Worm (Caenorhabditis elegans) whole organism, L4/young adult: ENCODE measurements around the gene irg-4.

Source experiments
- W03F9.2 ChIP-seq: fragments of 150-350 bp; optimal IDR thresholded peaks from 2 replicates; lab custom pipeline; 2014; ENCODE audit warnings: missing biosample characterization, missing genetic modification characterization
- him-1 ChIP-seq: sonication (generic microtip); optimal IDR thresholded peaks from 2 replicates; lab custom pipeline; 2016; ENCODE audit warnings: missing genotype, missing genetic modification reagents, missing genetic modification characterization, missing compliant biosample characterization

ce11 chrIV:12417536-12418195 lies 18.0 kb upstream of the irg-4 start, which contains the start of gene F08G5.3:
- peak; percentile 52 for TF ChIP-seq him-1 (tag; lab: Kevin White, UChicago)
- no peak for TF ChIP-seq W03F9.2
